Worm (Caenorhabditis elegans): ENCODE measurements around the gene B0244.15.
A peak's percentile ranks its signal among the peaks of the same experiment; 100 is the strongest.

B0244.15 gene

ce11 chrIII:5706077-5706627 lies 37.0 kb upstream of the B0244.15 start, which contains the start of gene rpl-23 (continued):
- TF ChIP-seq unc-130 (GFP tag; optimal IDR thresholded peaks at IDR 0.05) (peak; percentile 56), F44E2.7 (GFP tag; IDR thresholded peaks at IDR 0.05) (no peak), madf-5 (GFP tag; IDR thresholded peaks at IDR 0.05) (no peak), dmd-9 (GFP tag; IDR thresholded peaks at IDR 0.05) (no peak), nhr-41 (GFP tag; IDR thresholded peaks at IDR 0.05) (no peak), lin-13 (GFP tag; optimal IDR thresholded peaks at IDR 0.05) (peak; percentile 90), nhr-102 (tag; optimal IDR thresholded peaks at IDR 0.05) (peak; percentile 52), mxl-3 (GFP tag; optimal IDR thresholded peaks at IDR 0.05) (no peak), nhr-42 (GFP tag; IDR thresholded peaks at IDR 0.05) (no peak), madf-9 (GFP tag; conservative IDR thresholded peaks at IDR 0.05) (no peak; the same call in 1 of the 2 replicates), T26A8.4 (GFP tag; IDR thresholded peaks at IDR 0.05) (peak; percentile 84), ceh-20 (GFP tag; IDR thresholded peaks at IDR 0.05) (peak; percentile 52; the same call in 1 of the 2 replicates), snpc-4 (tag; optimal IDR thresholded peaks at IDR 0.05) (no peak), mes-2 (tag; optimal IDR thresholded peaks at IDR 0.05; ENCODE audit: poor library complexity, severe bottlenecking) (peak; percentile 92), dmd-6 (GFP tag; IDR thresholded peaks at IDR 0.05) (peak; percentile 62), zip-11 (GFP tag; IDR thresholded peaks at IDR 0.05) (no peak), arid-1 (GFP tag; conservative IDR thresholded peaks at IDR 0.05) (peak; percentile 74; the same call in 1 of the 2 replicates), lim-7 (GFP tag; IDR thresholded peaks at IDR 0.05) (0 out of 2 replicates have a peak, but pooled peaks have one; percentile 52), lin-39 (tag; optimal IDR thresholded peaks at IDR 0.05) (no peak), hmg-1.1 (GFP tag; IDR thresholded peaks at IDR 0.05) (peak; percentile 77), daf-16 (GFP tag; optimal IDR thresholded peaks at IDR 0.05) (peak in 1 of 2 experiments; percentile 38), daf-16 (tag; optimal IDR thresholded peaks at IDR 0.05) (peak; percentile 72), egl-43 (GFP tag; IDR thresholded peaks at IDR 0.05) (no peak), spr-1 (tag; optimal IDR thresholded peaks at IDR 0.05) (peak; percentile 15), mdt-29 (GFP tag; IDR thresholded peaks at IDR 0.05) (no peak), ceh-62 (tag; optimal IDR thresholded peaks at IDR 0.05) (no peak), lin-38 (GFP tag; IDR thresholded peaks at IDR 0.05) (peak; percentile 85), ztf-7 (tag; optimal IDR thresholded peaks at IDR 0.05) (peak; percentile 73), ceh-82 (tag; optimal IDR thresholded peaks at IDR 0.05) (no peak), F26F4.8 (GFP tag; conservative IDR thresholded peaks at IDR 0.05) (no peak), egl-27 (tag; optimal IDR thresholded peaks at IDR 0.05) (no peak), ceh-44 (GFP tag; IDR thresholded peaks at IDR 0.05) (peak; percentile 40; the same call in 1 of the 2 replicates), F10B5.3 (tag; optimal IDR thresholded peaks at IDR 0.05) (no peak), ZK337.2 (GFP tag; IDR thresholded peaks at IDR 0.05) (0 out of 2 replicates have a peak, but pooled peaks have one; percentile 23), tra-1 (GFP tag; IDR thresholded peaks at IDR 0.05) (peak; percentile 65; the same call in 1 of the 2 replicates), jun-1 (tag; optimal IDR thresholded peaks at IDR 0.05) (peak; percentile 27), saeg-2 (GFP tag; IDR thresholded peaks at IDR 0.05) (0 out of 2 replicates have a peak, but pooled peaks have one; percentile 14), ctbp-1 (GFP tag; IDR thresholded peaks at IDR 0.05) (peak; percentile 49; the same call in 1 of the 2 replicates), ces-1 (GFP tag; optimal IDR thresholded peaks at IDR 0.05) (peak; percentile 63), ceh-32 (tag; optimal IDR thresholded peaks at IDR 0.05; ENCODE audit: poor library complexity) (no peak), dve-1 (tag; optimal IDR thresholded peaks at IDR 0.05; ENCODE audit: insufficient read depth) (peak; percentile 94), ztf-11 (tag; optimal IDR thresholded peaks at IDR 0.05) (no peak), lsy-2 (tag; optimal IDR thresholded peaks at IDR 0.05) (peak; percentile 83 to 96), pha-4 (GFP tag; IDR thresholded peaks at IDR 0.05) (peak; percentile 64; the same call in 1 of the 2 replicates), pha-4 (tag; optimal IDR thresholded peaks at IDR 0.05) (peak; percentile 98), lin-29 (GFP tag; IDR thresholded peaks at IDR 0.05) (no peak), F49E8.2 (tag; optimal IDR thresholded peaks at IDR 0.05; ENCODE audit: borderline replicate concordance) (no peak), nhr-48 (tag; optimal IDR thresholded peaks at IDR 0.05) (peak; percentile 13), dmd-8 (GFP tag; IDR thresholded peaks at IDR 0.05) (no peak), zfp-3 (GFP tag; conservative IDR thresholded peaks at IDR 0.05) (no peak)

Data from whole organism, L4 larva.